Worm (Caenorhabditis elegans) whole organism, late embryonic: ENCODE measurements around the gene Y48A6B.7.

Source experiments
- ceh-45 ChIP-seq: fragments of 200-800 bp; sonication (Bioruptor generic); IDR thresholded peaks from 2 replicates; pipeline ENCODE4 v1.3.6; 2022; ENCODE audit warnings: missing genetic modification reagents, missing genetic modification characterization, missing compliant biosample characterization
- hlh-15 ChIP-seq: sonication (generic microtip); optimal IDR thresholded peaks from 2 replicates; lab custom pipeline; 2016; ENCODE audit warnings: missing genetic modification characterization, missing compliant biosample characterization
- pha-4 ChIP-seq: fragments of 150-350 bp; optimal IDR thresholded peaks from 2 replicates; lab custom pipeline; 2018; ENCODE audit warnings: missing biosample characterization, missing genetic modification reagents, missing genetic modification characterization

DNA sequence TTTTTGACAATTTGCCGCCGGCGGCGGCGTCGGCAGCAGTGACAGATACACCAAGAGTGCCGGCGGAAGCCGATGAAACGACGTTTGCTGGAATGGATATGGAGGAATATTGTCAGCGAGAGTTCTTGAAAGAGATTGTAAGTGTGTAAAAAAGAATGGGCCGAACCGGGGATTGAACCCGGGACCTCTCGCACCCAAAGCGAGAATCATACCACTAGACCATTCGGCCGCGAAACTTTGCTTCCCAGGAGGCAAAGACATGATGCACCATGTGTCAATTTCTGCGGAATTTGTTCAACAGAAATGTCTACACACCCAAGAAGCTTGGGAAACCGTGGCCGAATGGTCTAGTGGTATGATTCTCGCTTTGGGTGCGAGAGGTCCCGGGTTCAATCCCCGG, 40.3 kb upstream of the Y48A6B.7 start:
- TF ChIP-seq pha-4 (tag; lab: Kevin White, UChicago): no peak
- no peak for TF ChIP-seq hlh-15 (tag; lab: Kevin White, UChicago)
- no peak for TF ChIP-seq ceh-45 (GFP tag; lab: Robert Waterston, UW)
